Fruit fly (Drosophila melanogaster) whole organism, embryonic: Measurements from ENCODE around the gene CG13930.
A peak's percentile ranks its signal among the peaks of the same experiment; 100 is the strongest.

Experiments
- B-H2 ChIP-seq: fragments of 200-800 bp; sonication (Bioruptor generic); optimal IDR thresholded peaks from 2 replicates; lab custom pipeline; 2018; ENCODE audit warnings: missing biosample characterization, mild to moderate bottlenecking, missing genetic modification characterization
- Bgb ChIP-seq: fragments of 200-800 bp; sonication (Bioruptor generic); IDR thresholded peaks from 2 replicates; pipeline ENCODE4 v1.3.6; 2022; ENCODE audit warnings: missing biosample characterization, missing genetic modification characterization; ENCODE audit not compliant: partially characterized antibody
- CG10366 ChIP-seq: fragments of 200-800 bp; sonication (Bioruptor generic); IDR thresholded peaks from 2 replicates; pipeline ENCODE4 v1.3.6; 2022; ENCODE audit warnings: missing biosample characterization, missing genetic modification characterization
- CG11398 ChIP-seq: fragments of 200-800 bp; sonication (Bioruptor generic); optimal IDR thresholded peaks from 2 replicates; lab custom pipeline; 2016; ENCODE audit warnings: missing biosample characterization, missing genetic modification characterization
- CG12155 ChIP-seq: fragments of 200-800 bp; sonication (Bioruptor generic); optimal IDR thresholded peaks from 3 replicates; lab custom pipeline; 2016; ENCODE audit warnings: missing biosample characterization, missing genetic modification characterization
- CG12391 ChIP-seq: fragments of 200-800 bp; sonication (Bioruptor generic); optimal IDR thresholded peaks from 3 replicates; lab custom pipeline; 2018; ENCODE audit warnings: missing biosample characterization, mild to moderate bottlenecking, missing genetic modification characterization, moderate library complexity
- CG14014 ChIP-seq: fragments of 200-800 bp; sonication (Bioruptor generic); IDR thresholded peaks from 2 replicates; pipeline ENCODE4 v1.3.6; 2022; ENCODE audit warnings: missing biosample characterization, missing genetic modification characterization
- CG15514 ChIP-seq: fragments of 200-800 bp; sonication (Bioruptor generic); optimal IDR thresholded peaks from 3 replicates; lab custom pipeline; 2017; ENCODE audit warnings: missing biosample characterization, missing genetic modification characterization, mild to moderate bottlenecking, moderate library complexity, missing genetic modification reagents
- CG1832 ChIP-seq: fragments of 200-800 bp; sonication (Bioruptor generic); optimal IDR thresholded peaks from 2 replicates; lab custom pipeline; 2017; ENCODE audit warnings: missing biosample characterization, mild to moderate bottlenecking, missing genetic modification characterization, inconsistent platforms
- CG30431 ChIP-seq: fragments of 200-800 bp; sonication (Bioruptor generic); optimal IDR thresholded peaks from 2 replicates; lab custom pipeline; 2017; ENCODE audit warnings: missing biosample characterization, missing genetic modification characterization
- CG4730 ChIP-seq: fragments of 200-800 bp; sonication (Bioruptor generic); IDR thresholded peaks from 2 replicates; pipeline ENCODE4 v1.3.6; 2022; ENCODE audit warnings: missing biosample characterization, missing genetic modification characterization
- CG5245 ChIP-seq: fragments of 200-800 bp; sonication (Bioruptor generic); optimal IDR thresholded peaks from 3 replicates; lab custom pipeline; 2016; ENCODE audit warnings: missing biosample characterization, missing genetic modification characterization
- CG6689 ChIP-seq: fragments of 200-800 bp; sonication (Bioruptor generic); IDR thresholded peaks from 2 replicates; pipeline ENCODE4 v1.3.6; 2022; ENCODE audit warnings: missing biosample characterization, missing genetic modification characterization
- CG6765 ChIP-seq: fragments of 200-800 bp; sonication (Bioruptor generic); optimal IDR thresholded peaks from 3 replicates; lab custom pipeline; 2017; ENCODE audit warnings: missing biosample characterization, mild to moderate bottlenecking, missing genetic modification characterization
- CG7556 ChIP-seq: fragments of 200-800 bp; sonication (Bioruptor generic); optimal IDR thresholded peaks from 2 replicates; lab custom pipeline; 2017; ENCODE audit warnings: missing biosample characterization, mild to moderate bottlenecking, missing genetic modification characterization
- CG7987 ChIP-seq: fragments of 200-800 bp; sonication (Bioruptor generic); optimal IDR thresholded peaks from 2 replicates; lab custom pipeline; 2018; ENCODE audit warnings: missing biosample characterization, mild to moderate bottlenecking, missing genetic modification characterization, moderate library complexity
- CG9817 ChIP-seq: fragments of 200-800 bp; sonication (Bioruptor generic); optimal IDR thresholded peaks from 2 replicates; lab custom pipeline; 2018; ENCODE audit warnings: missing biosample characterization, mild to moderate bottlenecking, missing genetic modification characterization, moderate library complexity
- Deaf1 ChIP-seq: fragments of 200-800 bp; optimal IDR thresholded peaks from 3 replicates; lab custom pipeline; 2019; ENCODE audit warnings: missing biosample characterization, mild to moderate bottlenecking, missing genetic modification characterization, moderate library complexity
- Dip3 ChIP-seq: fragments of 200-800 bp; sonication (Bioruptor generic); optimal IDR thresholded peaks from 3 replicates; lab custom pipeline; 2016; ENCODE audit warnings: missing biosample characterization, missing genetic modification characterization
- Dp ChIP-seq: fragments of 200-800 bp; sonication (Bioruptor generic); optimal IDR thresholded peaks from 2 replicates; lab custom pipeline; 2018; ENCODE audit warnings: missing biosample characterization, mild to moderate bottlenecking, missing genetic modification characterization, moderate library complexity
- E2f2 ChIP-seq: fragments of 200-800 bp; sonication (Bioruptor generic); IDR thresholded peaks from 2 replicates; pipeline ENCODE4 v1.3.6; 2022; ENCODE audit warnings: missing biosample characterization, missing genetic modification characterization
- Elba2 ChIP-seq: fragments of 200-800 bp; sonication (Bioruptor generic); optimal IDR thresholded peaks from 3 replicates; lab custom pipeline; 2016; ENCODE audit warnings: missing biosample characterization, missing genetic modification characterization
- HLH3B ChIP-seq: fragments of 200-800 bp; sonication (Bioruptor generic); IDR thresholded peaks from 2 replicates; pipeline ENCODE4 v1.3.6; 2022; ENCODE audit warnings: missing biosample characterization, missing genetic modification characterization
- Med ChIP-seq: fragments of 200-800 bp; sonication (Bioruptor generic); peaks from one replicate; lab custom pipeline; 2016; ENCODE audit warnings: missing biosample characterization, missing genetic modification characterization, mild to moderate bottlenecking, inconsistent platforms, moderate library complexity
- NC2β ChIP-seq: fragments of 200-800 bp; sonication (Bioruptor generic); optimal IDR thresholded peaks from 2 replicates; lab custom pipeline; 2016; ENCODE audit warnings: missing biosample characterization, missing genetic modification characterization
- NK7.1 ChIP-seq: fragments of 200-800 bp; sonication (Bioruptor generic); optimal IDR thresholded peaks from 3 replicates; lab custom pipeline; 2016; ENCODE audit warnings: missing biosample characterization, missing genetic modification characterization
- Sin3A ChIP-seq: fragments of >200 bp; optimal IDR thresholded peaks from 2 replicates; lab custom pipeline; 2018
- Sry-β ChIP-seq: fragments of 200-800 bp; sonication (Bioruptor generic); optimal IDR thresholded peaks from 2 replicates; lab custom pipeline; 2018; ENCODE audit warnings: missing biosample characterization, mild to moderate bottlenecking, missing genetic modification characterization, moderate library complexity
- Trl ChIP-seq, 3 experiments: fragments of >200 bp in 2 of 3; fragments of 200-800 bp in 1 of 3; sonication (Bioruptor generic) in 1 of 3; optimal IDR thresholded peaks; 2 replicates in 1 of 3; 3 replicates in 2 of 3; lab custom pipeline; 2016 to 2017; ENCODE audit warnings: missing biosample characterization in 1 of 3, missing genetic modification characterization in 1 of 3
- bab2 ChIP-seq: fragments of 200-800 bp; sonication (Bioruptor generic); optimal IDR thresholded peaks from 2 replicates; lab custom pipeline; 2016; ENCODE audit warnings: missing biosample characterization, missing genetic modification characterization
- bcd ChIP-seq: fragments of 200-800 bp; sonication (Bioruptor generic); optimal IDR thresholded peaks from 2 replicates; lab custom pipeline; 2017; ENCODE audit warnings: missing biosample characterization, mild to moderate bottlenecking, missing genetic modification characterization
- chif ChIP-seq, 2 experiments: fragments of 200-800 bp; sonication (Bioruptor generic); optimal IDR thresholded peaks; 3 replicates each; lab custom pipeline; 2016; ENCODE audit warnings: missing biosample characterization in 2 of 2, missing genetic modification characterization in 2 of 2
- ci ChIP-seq: fragments of 200-800 bp; sonication (Bioruptor generic); IDR thresholded peaks from 3 replicates; pipeline ENCODE4 v1.3.6; 2022; ENCODE audit warnings: missing biosample characterization, missing genetic modification characterization
- croc ChIP-seq: fragments of 200-800 bp; sonication (Bioruptor generic); conservative IDR thresholded peaks from 3 replicates; pipeline ENCODE4 v1.3.6; 2022; ENCODE audit warnings: missing biosample characterization, missing genetic modification characterization
- cwo ChIP-seq: fragments of 200-800 bp; sonication (Bioruptor generic); optimal IDR thresholded peaks from 3 replicates; lab custom pipeline; 2017; ENCODE audit warnings: missing biosample characterization, missing genetic modification characterization, mild to moderate bottlenecking, moderate library complexity, missing genetic modification reagents
- grau ChIP-seq: fragments of 200-800 bp; optimal IDR thresholded peaks from 3 replicates; lab custom pipeline; 2019; ENCODE audit warnings: missing biosample characterization, mild to moderate bottlenecking, missing genetic modification characterization, moderate library complexity
- h ChIP-seq: fragments of >200 bp; optimal IDR thresholded peaks from 2 replicates; lab custom pipeline; 2017
- nmo ChIP-seq: fragments of 200-800 bp; sonication (Bioruptor generic); optimal IDR thresholded peaks from 2 replicates; lab custom pipeline; 2018; ENCODE audit warnings: missing biosample characterization, mild to moderate bottlenecking, missing genetic modification characterization, moderate library complexity
- pan ChIP-seq, 4 experiments: fragments of >200 bp in 3 of 4; fragments of 200-800 bp in 1 of 4; sonication (Bioruptor generic) in 1 of 4; optimal IDR thresholded peaks in 3 of 4; IDR thresholded peaks in 1 of 4; 2 replicates each; pipeline versions ENCODE4 v1.3.6 to Lab custom; 2017 to 2022; ENCODE audit warnings: missing biosample characterization in 2 of 4, missing genetic modification characterization in 2 of 4, mixed read lengths in 1 of 4
- prd ChIP-seq, 3 experiments: fragments of >200 bp in 2 of 3; fragments of 200-800 bp in 1 of 3; sonication (Bioruptor generic) in 1 of 3; optimal IDR thresholded peaks in 2 of 3; IDR thresholded peaks in 1 of 3; 2 replicates in 2 of 3; 3 replicates in 1 of 3; pipeline versions ENCODE4 v1.3.6 to Lab custom; 2017 to 2022; ENCODE audit warnings: missing biosample characterization in 1 of 3, missing genetic modification characterization in 1 of 3
- pzg ChIP-seq: fragments of 200-800 bp; sonication (Bioruptor generic); optimal IDR thresholded peaks from 3 replicates; lab custom pipeline; 2018; ENCODE audit warnings: missing biosample characterization, mild to moderate bottlenecking, missing genetic modification characterization, moderate library complexity
- seq ChIP-seq: fragments of 200-800 bp; sonication (Bioruptor generic); IDR thresholded peaks from 2 replicates; pipeline ENCODE4 v1.3.6; 2022; ENCODE audit warnings: missing biosample characterization, missing genetic modification characterization
- sisA ChIP-seq: fragments of 200-800 bp; sonication (Bioruptor generic); IDR thresholded peaks from 2 replicates; pipeline ENCODE4 v1.3.6; 2022; ENCODE audit warnings: missing biosample characterization, missing genetic modification characterization
- z ChIP-seq: fragments of 200-800 bp; sonication (Bioruptor generic); IDR thresholded peaks from 3 replicates; pipeline ENCODE4 v1.3.6; 2022; ENCODE audit warnings: missing biosample characterization, missing genetic modification characterization
- zen2 ChIP-seq: fragments of 200-800 bp; sonication (Bioruptor generic); IDR thresholded peaks from 3 replicates; pipeline ENCODE4 v1.3.6; 2022; ENCODE audit warnings: missing biosample characterization, missing genetic modification characterization; ENCODE audit not compliant: partially characterized antibody

CG13930 gene

DNA sequence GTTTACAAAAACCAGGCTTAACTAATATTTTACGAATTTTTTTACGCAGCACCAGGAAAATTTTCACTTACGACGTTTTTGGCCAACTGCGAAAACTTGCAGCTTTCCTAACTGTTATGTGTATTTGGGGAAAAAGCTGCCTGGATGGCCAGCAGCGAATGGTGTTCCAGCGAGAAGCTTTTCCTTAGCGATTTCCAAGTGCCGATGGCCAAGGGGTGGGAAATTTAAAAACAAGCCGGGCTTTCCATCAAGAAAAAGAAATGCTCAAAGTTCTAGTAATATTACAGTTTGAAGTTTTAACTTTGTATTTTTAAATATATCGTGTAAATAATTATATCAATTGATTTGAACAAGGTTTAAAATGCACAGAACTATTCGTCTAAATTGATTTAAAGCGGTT is 34.9 kb downstream of the CG13930 start, which contains the start of gene nSyb:
Gene nSyb (minus strand): TSS at position 101 of the 400 bp plus-strand sequence.
- TF ChIP-seq CG14014 (GFP tag; lab: Robert Waterston, UW): no peak
- no peak for TF ChIP-seq CG4730
- TF ChIP-seq CG11398: no peak
- no peak for TF ChIP-seq CG7987 (GFP tag; lab: Kevin White, UChicago)
- TF ChIP-seq croc (GFP tag; lab: Robert Waterston, UW): no peak
- TF ChIP-seq B-H2 (GFP tag; lab: Kevin White, UChicago): no peak
- TF ChIP-seq pzg (GFP tag; lab: Kevin White, UChicago): peak; percentile 1
- peak; percentile 44; the same call in 1 of the 2 replicates for TF ChIP-seq E2f2 (GFP tag; lab: Robert Waterston, UW)
- TF ChIP-seq Sry-β (GFP tag; lab: Kevin White, UChicago): no peak
- no peak for TF ChIP-seq CG6765
- TF ChIP-seq CG30431: no peak
- TF ChIP-seq Sin3A: no peak
- TF ChIP-seq CG5245 (GFP tag; lab: Kevin White, UChicago): no peak
- TF ChIP-seq CG12155 (GFP tag; lab: Kevin White, UChicago): peak; percentile 85
- TF ChIP-seq cwo (GFP tag; lab: Kevin White, UChicago): no peak
- TF ChIP-seq Dp (GFP tag; lab: Kevin White, UChicago): peak; percentile 48
- TF ChIP-seq bcd: no peak

DNA sequence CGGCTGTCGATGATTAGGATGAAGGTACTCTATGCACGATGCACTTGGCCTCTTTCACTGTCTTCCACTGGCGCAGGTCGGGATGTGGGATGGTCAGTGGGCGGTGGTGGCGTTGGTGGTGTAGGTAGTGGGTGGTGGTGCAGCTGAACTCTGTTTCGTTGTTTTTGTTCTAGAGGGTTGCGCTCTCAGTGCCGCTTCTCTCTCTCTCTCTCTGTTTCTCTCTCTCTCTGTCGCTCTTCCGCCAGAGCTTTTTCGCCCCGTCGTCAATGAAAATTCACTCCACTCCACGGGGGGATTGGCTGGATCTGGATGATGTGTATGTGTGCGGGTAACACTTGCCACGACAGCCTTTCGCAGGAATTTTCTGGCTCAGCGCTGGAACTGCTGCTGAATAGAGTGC is 35.6 kb downstream of the CG13930 start:
- TF ChIP-seq CG1832 (GFP tag; lab: Kevin White, UChicago) (peak; percentile 27), seq (GFP tag; lab: Robert Waterston, UW) (peak; percentile 37; the same call in 1 of the 2 replicates), Bgb (GFP tag; lab: Robert Waterston, UW) (no peak), Trl (optimal IDR thresholded peaks at IDR 0.05; lab: Kevin White, UChicago) (peak; percentile 55 to 76), Trl (GFP tag; optimal IDR thresholded peaks at IDR 0.05; lab: Kevin White, UChicago) (no peak), Deaf1 (no peak), chif (GFP tag; optimal IDR thresholded peaks at IDR 0.05; lab: Kevin White, UChicago) (no peak), Med (GFP tag; lab: Kevin White, UChicago) (peak; percentile 50), z (GFP tag; lab: Robert Waterston, UW) (0 out of 3 replicates have a peak, but pooled peaks have one; percentile 22), Elba2 (GFP tag; lab: Kevin White, UChicago) (peak; percentile 12)

DNA sequence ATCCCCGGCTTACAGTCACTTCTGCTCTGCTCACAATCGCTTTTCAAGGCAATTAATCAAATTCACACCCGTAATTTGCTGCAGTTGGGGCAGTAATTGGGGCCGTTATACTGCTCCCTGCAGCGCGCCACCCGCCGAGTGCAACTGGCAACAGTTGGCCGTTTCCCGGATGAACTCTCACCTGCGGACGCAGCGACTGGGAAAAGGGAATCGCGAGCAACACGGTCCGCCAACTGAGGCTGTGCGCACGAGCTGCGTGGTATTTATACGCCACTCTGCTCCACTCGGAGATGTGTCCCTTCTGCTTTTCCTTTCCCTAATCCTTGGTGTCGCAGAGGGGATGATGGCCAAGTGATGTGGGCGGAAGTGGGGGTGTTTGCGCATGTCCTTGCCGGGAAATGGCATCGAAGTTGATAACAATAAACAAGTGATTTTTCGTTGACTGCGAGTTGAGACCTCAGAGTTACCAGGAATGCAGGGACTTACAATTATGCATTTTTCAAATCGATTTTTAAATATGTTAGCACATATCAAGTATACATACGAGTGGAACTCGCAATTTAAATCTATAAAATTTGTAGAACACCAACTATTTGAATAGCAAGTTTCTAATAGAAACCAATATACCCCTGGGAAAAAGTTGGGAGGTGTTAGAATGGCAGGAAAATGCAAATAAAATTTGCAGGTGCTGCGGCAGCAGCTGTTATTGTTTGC is 43.3 kb downstream of the CG13930 start, which contains the start of gene GC:
Gene GC (minus strand): TSS at position 238 of the 714 bp plus-strand sequence.
- TF ChIP-seq h (lab: Kevin White, UChicago): no peak
- no peak for TF ChIP-seq bab2 (GFP tag; lab: Kevin White, UChicago)
- peak; percentile 26 for TF ChIP-seq grau (tag; lab: Kevin White, UChicago)
- no peak for TF ChIP-seq prd (optimal IDR thresholded peaks at IDR 0.05; lab: Kevin White, UChicago)
- 0 out of 3 replicates have a peak, but pooled peaks have one; percentile 21 for TF ChIP-seq prd (GFP tag; IDR thresholded peaks at IDR 0.05; lab: Robert Waterston, UW)
- peak; percentile 39; the same call in 1 of the 3 replicates for TF ChIP-seq ci
- no peak for TF ChIP-seq nmo (GFP tag; lab: Kevin White, UChicago)
- peak; percentile 4 for TF ChIP-seq pzg (GFP tag; lab: Kevin White, UChicago)
- no peak for TF ChIP-seq NK7.1 (GFP tag; lab: Kevin White, UChicago)
- TF ChIP-seq CG12391: peak; percentile 4
- TF ChIP-seq E2f2 (GFP tag; lab: Robert Waterston, UW): peak; percentile 27; the same call in 1 of the 2 replicates
- TF ChIP-seq HLH3B: peak; percentile 34; the same call in 1 of the 2 replicates
- TF ChIP-seq pan (optimal IDR thresholded peaks at IDR 0.05; lab: Kevin White, UChicago): no peak
- TF ChIP-seq pan (GFP tag; optimal IDR thresholded peaks at IDR 0.05 in 1 of 2, IDR thresholded peaks at IDR 0.05 in 1 of 2): peak in 1 of 2 experiments; percentile 39
- 0 out of 2 replicates have a peak, but pooled peaks have one; percentile 13 for TF ChIP-seq CG14014 (GFP tag; lab: Robert Waterston, UW)
- TF ChIP-seq Dip3 (GFP tag; lab: Kevin White, UChicago): peak; percentile 4
- TF ChIP-seq CG6689 (GFP tag; lab: Robert Waterston, UW): peak; percentile 32; the same call in 1 of the 2 replicates
- TF ChIP-seq CG7556 (GFP tag; lab: Kevin White, UChicago): peak; percentile 13
- TF ChIP-seq CG15514 (GFP tag; lab: Kevin White, UChicago): peak; percentile 5
- TF ChIP-seq NC2β (GFP tag; lab: Kevin White, UChicago): no peak
- TF ChIP-seq sisA: peak; percentile 30; the same call in 1 of the 2 replicates
- TF ChIP-seq zen2 (GFP tag; lab: Robert Waterston, UW): 0 out of 3 replicates have a peak, but pooled peaks have one; percentile 25
- TF ChIP-seq CG9817 (tag; lab: Kevin White, UChicago): no peak
- TF ChIP-seq CG10366: peak; percentile 24
